Worm (Caenorhabditis elegans) whole organism, L2 larva: ENCODE results near the gene tsp-5.

ENCODE experiments used
- elt-3 ChIP-seq: sonication (generic microtip); optimal IDR thresholded peaks from 2 replicates; lab custom pipeline; 2017; ENCODE audit warnings: missing biosample characterization, missing genetic modification characterization
- lin-13 ChIP-seq: fragments of 150-350 bp; optimal IDR thresholded peaks from 2 replicates; lab custom pipeline; 2014; ENCODE audit warnings: missing biosample characterization, missing genetic modification reagents, missing genetic modification characterization
- lsy-2 ChIP-seq, 2 experiments: fragments of 150-350 bp in 1 of 2; sonication (generic microtip) in 1 of 2; optimal IDR thresholded peaks; 2 replicates each; lab custom pipeline; 2014 to 2017; ENCODE audit warnings: missing biosample characterization in 2 of 2, missing genetic modification characterization in 2 of 2
- mdl-1 ChIP-seq, 2 experiments: fragments of 150-350 bp in 1 of 2; sonication (generic microtip) in 1 of 2; optimal IDR thresholded peaks; 2 replicates each; lab custom pipeline; 2017; ENCODE audit warnings: missing biosample characterization in 2 of 2, missing genetic modification characterization in 2 of 2
- nhr-11 ChIP-seq: fragments of 150-350 bp; optimal IDR thresholded peaks from 2 replicates; lab custom pipeline; 2014; ENCODE audit warnings: missing biosample characterization, missing genetic modification characterization
- nhr-12 ChIP-seq: fragments of 150-350 bp; optimal IDR thresholded peaks from 2 replicates; lab custom pipeline; 2014; ENCODE audit warnings: missing biosample characterization, missing genetic modification characterization
- sem-4 ChIP-seq: fragments of 150-350 bp; optimal IDR thresholded peaks from 2 replicates; lab custom pipeline; 2014; ENCODE audit warnings: missing biosample characterization, missing genetic modification reagents, missing genetic modification characterization
- unc-39 ChIP-seq: fragments of 150-350 bp; optimal IDR thresholded peaks from 2 replicates; lab custom pipeline; 2014; ENCODE audit warnings: missing biosample characterization, missing genetic modification characterization
- ztf-11 ChIP-seq: sonication (generic microtip); optimal IDR thresholded peaks from 2 replicates; lab custom pipeline; 2017; ENCODE audit warnings: missing biosample characterization, missing genetic modification characterization

ce11 chrIV:13557393-13557792 is 34.2 kb downstream of the tsp-5 start:
- TF ChIP-seq ztf-11 (tag; lab: Kevin White, UChicago): no peak
- no peak for TF ChIP-seq sem-4
- TF ChIP-seq unc-39 (tag; lab: Kevin White, UChicago): no peak
- no peak for TF ChIP-seq lsy-2 (tag; optimal IDR thresholded peaks at IDR 0.05; lab: Kevin White, UChicago)
- no peak for TF ChIP-seq nhr-12
- TF ChIP-seq elt-3: no peak
- no peak for TF ChIP-seq nhr-11 (tag; lab: Kevin White, UChicago)
- no peak for TF ChIP-seq lin-13 (GFP tag; lab: Kevin White, UChicago)
- TF ChIP-seq mdl-1 (tag; optimal IDR thresholded peaks at IDR 0.05; lab: Kevin White, UChicago): no peak
